Worm (Caenorhabditis elegans): ENCODE data around the gene sri-62.
A peak's percentile ranks its signal among the peaks of the same experiment; 100 is the strongest.

Gene sri-62

ce11 chrII:2702757-2703156 is 4.5 kb upstream of the sri-62 start, which contains the start of gene sri-60:
Gene sri-60, minus strand, starts transcription at chrII:2702857.
- TF ChIP-seq mab-9 (GFP tag; IDR thresholded peaks at IDR 0.05) = no peak
- TF ChIP-seq nhr-77 (tag; optimal IDR thresholded peaks at IDR 0.05) = no peak
- TF ChIP-seq ceh-63 (GFP tag; optimal IDR thresholded peaks at IDR 0.05) = no peak
- no peak for TF ChIP-seq tbx-2 (tag; optimal IDR thresholded peaks at IDR 0.05)
- no peak for TF ChIP-seq swsn-7 (tag; optimal IDR thresholded peaks at IDR 0.05)
- no peak for TF ChIP-seq pax-3 (tag; optimal IDR thresholded peaks at IDR 0.05)
- TF ChIP-seq ztf-4 (tag; optimal IDR thresholded peaks at IDR 0.05) = no peak
- no peak for TF ChIP-seq nhr-19 (GFP tag; conservative IDR thresholded peaks at IDR 0.05)
- TF ChIP-seq unc-86 (tag; optimal IDR thresholded peaks at IDR 0.05) = no peak
- TF ChIP-seq nhr-84 (tag; optimal IDR thresholded peaks at IDR 0.05) = no peak
- TF ChIP-seq lin-13 (GFP tag; optimal IDR thresholded peaks at IDR 0.05) = no peak
- TF ChIP-seq egl-13 (tag; optimal IDR thresholded peaks at IDR 0.05) = no peak
- TF ChIP-seq hlh-17 (GFP tag; optimal IDR thresholded peaks at IDR 0.05; ENCODE audit: borderline replicate concordance) = no peak
- no peak for TF ChIP-seq mef-2 (tag; optimal IDR thresholded peaks at IDR 0.05)

DNA sequence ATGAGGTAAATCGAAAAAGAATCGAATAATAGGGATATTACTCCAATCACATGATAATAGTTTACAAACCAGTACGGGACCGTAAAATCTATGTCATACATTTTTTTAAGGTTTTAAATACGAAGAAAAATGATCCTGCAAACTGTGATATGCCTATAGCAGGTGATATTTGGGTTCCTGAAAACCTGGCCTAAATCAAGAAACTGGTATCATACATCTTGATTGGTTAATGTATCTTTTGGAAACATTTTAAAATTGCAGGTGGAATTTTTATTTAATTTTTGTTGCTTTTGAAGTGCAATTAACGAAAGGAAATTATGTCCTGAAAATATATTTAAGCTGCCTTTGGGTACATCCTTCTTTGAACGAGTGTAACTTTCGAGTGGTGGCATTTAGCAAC is 2.0 kb upstream of the sri-62 start, which contains the start of gene sri-61:
Gene sri-61, minus strand, starts transcription at position 101 of the 400 bp plus-strand sequence.
- TF ChIP-seq hpl-2 (GFP tag; optimal IDR thresholded peaks at IDR 0.05) (no peak), hlh-4 (tag; optimal IDR thresholded peaks at IDR 0.05) (peak; percentile 77), tlp-1 (tag; optimal IDR thresholded peaks at IDR 0.05) (no peak), jun-1 (tag; optimal IDR thresholded peaks at IDR 0.05) (no peak), mep-1 (tag; optimal IDR thresholded peaks at IDR 0.05) (no peak), xbp-1 (tag; optimal IDR thresholded peaks at IDR 0.05) (no peak), tbx-2 (tag; optimal IDR thresholded peaks at IDR 0.05) (no peak)

ce11 chrII:2695079-2695478 is 3.2 kb downstream of the sri-62 start:
- TF ChIP-seq efl-1 (optimal IDR thresholded peaks at IDR 0.05) (no peak), efl-1 (GFP tag; optimal IDR thresholded peaks at IDR 0.05 in 1 of 2) (peak in 1 of 2 experiments; percentile 88), fkh-10 (GFP tag; optimal IDR thresholded peaks at IDR 0.05) (peak; percentile 33), lin-14 (GFP tag; optimal IDR thresholded peaks at IDR 0.05) (peak; percentile 57), sup-37 (GFP tag; optimal IDR thresholded peaks at IDR 0.05) (no peak)

DNA sequence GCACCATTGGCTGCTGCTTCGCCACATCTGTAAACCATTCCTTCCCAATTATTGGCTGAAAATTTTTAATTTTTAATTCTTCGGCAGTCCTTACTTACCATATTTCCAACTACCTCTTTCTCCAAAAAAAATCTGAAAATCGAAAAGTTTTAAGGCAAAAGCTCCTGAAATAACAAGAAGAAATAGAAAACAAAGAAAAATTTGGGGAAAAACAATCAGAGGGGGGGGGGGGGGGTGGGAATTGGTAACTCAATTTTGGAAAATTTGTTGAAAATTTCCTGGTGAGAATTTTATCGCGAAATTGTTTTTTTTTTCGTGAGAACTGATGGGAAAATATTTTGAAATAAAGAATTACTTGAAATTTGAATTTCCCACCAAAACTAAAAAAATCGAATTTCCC is 5.8 kb downstream of the sri-62 start, which contains the start of gene set-11:
Gene set-11, minus strand, starts transcription at position 101 of the 400 bp plus-strand sequence.
- no peak for TF ChIP-seq mef-2 (tag; optimal IDR thresholded peaks at IDR 0.05)
- no peak for TF ChIP-seq irx-1 (tag; optimal IDR thresholded peaks at IDR 0.05)
- TF ChIP-seq ces-1 (GFP tag; optimal IDR thresholded peaks at IDR 0.05) = no peak
- TF ChIP-seq skn-1 (tag; optimal IDR thresholded peaks at IDR 0.05) = no peak
- TF ChIP-seq unc-98 (GFP tag; IDR thresholded peaks at IDR 0.05) = no peak
- no peak for TF ChIP-seq lir-3 (tag; optimal IDR thresholded peaks at IDR 0.05; ENCODE audit: poor library complexity)
- no peak for TF ChIP-seq fkh-8 (tag; optimal IDR thresholded peaks at IDR 0.05)
- no peak for TF ChIP-seq tbx-2 (tag; optimal IDR thresholded peaks at IDR 0.05)
- no peak for TF ChIP-seq nhr-237 (tag; optimal IDR thresholded peaks at IDR 0.05)
- no peak for TF ChIP-seq nhr-11 (tag; optimal IDR thresholded peaks at IDR 0.05)

- TF ChIP-seq lin-14 (GFP tag; optimal IDR thresholded peaks at IDR 0.05) (no peak), sox-4 (tag; optimal IDR thresholded peaks at IDR 0.05) (no peak), nhr-20 (tag; optimal IDR thresholded peaks at IDR 0.05) (no peak), egl-27 (tag; optimal IDR thresholded peaks at IDR 0.05) (no peak), hpl-2 (GFP tag; optimal IDR thresholded peaks at IDR 0.05) (no peak), snpc-4 (tag; optimal IDR thresholded peaks at IDR 0.05) (no peak), ceh-88 (GFP tag; IDR thresholded peaks at IDR 0.05) (no peak), ztf-11 (tag; optimal IDR thresholded peaks at IDR 0.05) (no peak), alr-1 (tag; optimal IDR thresholded peaks at IDR 0.05; ENCODE audit: borderline replicate concordance) (no peak)
Measured at ce11 chrII:2690080-2690479, 8.2 kb downstream of the sri-62 start, which contains the start of gene nspf-3. Gene nspf-3, minus strand, starts transcription at chrII:2690180.

Data from whole organism, L1 larva.